Worm (Caenorhabditis elegans): ENCODE results near the gene F14F7.7.

Gene F14F7.7

ce11 chrIII:12998252-12998651 is 32.5 kb upstream of the F14F7.7 start:
- TF ChIP-seq ztf-16 (tag; optimal IDR thresholded peaks at IDR 0.05), result no peak
- no peak for TF ChIP-seq ceh-22 (tag; optimal IDR thresholded peaks at IDR 0.05)
- no peak for TF ChIP-seq sox-2 (GFP tag; IDR thresholded peaks at IDR 0.05)
- no peak for TF ChIP-seq sox-4 (tag; optimal IDR thresholded peaks at IDR 0.05)
- TF ChIP-seq npax-4 (tag; optimal IDR thresholded peaks at IDR 0.05), result no peak
- TF ChIP-seq ets-4 (tag; optimal IDR thresholded peaks at IDR 0.05), result no peak
- TF ChIP-seq unc-86 (tag; optimal IDR thresholded peaks at IDR 0.05), result no peak
- TF ChIP-seq elt-2 (tag; optimal IDR thresholded peaks at IDR 0.05), result no peak
- no peak for TF ChIP-seq nhr-232 (tag; optimal IDR thresholded peaks at IDR 0.05)
- TF ChIP-seq odd-2 (tag; optimal IDR thresholded peaks at IDR 0.05), result no peak
- no peak for TF ChIP-seq pros-1 (tag; optimal IDR thresholded peaks at IDR 0.05)
- TF ChIP-seq ceh-18 (tag; optimal IDR thresholded peaks at IDR 0.05), result no peak
- TF ChIP-seq ceh-24 (tag; optimal IDR thresholded peaks at IDR 0.05), result no peak
- no peak for TF ChIP-seq nhr-11 (tag; optimal IDR thresholded peaks at IDR 0.05)
- no peak for TF ChIP-seq pha-4 (tag; optimal IDR thresholded peaks at IDR 0.05)
- TF ChIP-seq syd-9 (tag; optimal IDR thresholded peaks at IDR 0.05), result no peak

ce11 chrIII:13000457-13000856 is 30.2 kb upstream of the F14F7.7 start, which contains the start of gene ZK1010.8:
Gene ZK1010.8, minus strand, starts transcription at chrIII:13000670.
- TF ChIP-seq lin-11 (tag; optimal IDR thresholded peaks at IDR 0.05), result no peak
- no peak for TF ChIP-seq nhr-232 (tag; optimal IDR thresholded peaks at IDR 0.05)
- no peak for TF ChIP-seq unc-55 (GFP tag; optimal IDR thresholded peaks at IDR 0.05)
- TF ChIP-seq elt-2 (tag; optimal IDR thresholded peaks at IDR 0.05), result no peak
- no peak for TF ChIP-seq ceh-45 (GFP tag; IDR thresholded peaks at IDR 0.05)
- no peak for TF ChIP-seq pax-1 (tag; optimal IDR thresholded peaks at IDR 0.05)
- TF ChIP-seq K02D7.2 (tag; optimal IDR thresholded peaks at IDR 0.05), result no peak
- TF ChIP-seq hlh-30 (tag; optimal IDR thresholded peaks at IDR 0.05; ENCODE audit: insufficient read depth), result no peak
- TF ChIP-seq unc-3 (GFP tag; conservative IDR thresholded peaks at IDR 0.05), result no peak
- no peak for TF ChIP-seq unc-3 (tag; optimal IDR thresholded peaks at IDR 0.05)
- no peak for TF ChIP-seq sdc-2 (tag; optimal IDR thresholded peaks at IDR 0.05)
- no peak for TF ChIP-seq ceh-6 (GFP tag; optimal IDR thresholded peaks at IDR 0.05)

- TF ChIP-seq elt-2 (tag; optimal IDR thresholded peaks at IDR 0.05) (no peak), tbx-7 (tag; optimal IDR thresholded peaks at IDR 0.05) (no peak), ceh-19 (GFP tag; optimal IDR thresholded peaks at IDR 0.05) (no peak), eyg-1 (tag; optimal IDR thresholded peaks at IDR 0.05) (no peak), ama-1 (optimal IDR thresholded peaks at IDR 0.05) (no peak), ceh-14 (tag; optimal IDR thresholded peaks at IDR 0.05) (peak; percentile 41), ceh-24 (tag; optimal IDR thresholded peaks at IDR 0.05) (no peak), hlh-15 (tag; optimal IDR thresholded peaks at IDR 0.05) (no peak), sox-4 (tag; optimal IDR thresholded peaks at IDR 0.05) (no peak), lim-6 (tag; optimal IDR thresholded peaks at IDR 0.05) (no peak), hlh-6 (tag; optimal IDR thresholded peaks at IDR 0.05) (no peak), Y22D7AL.16 (tag; optimal IDR thresholded peaks at IDR 0.05) (no peak), pha-2 (tag; optimal IDR thresholded peaks at IDR 0.05) (no peak), pax-1 (tag; optimal IDR thresholded peaks at IDR 0.05) (peak; percentile 55), ets-4 (tag; optimal IDR thresholded peaks at IDR 0.05) (no peak), hlh-30 (tag; optimal IDR thresholded peaks at IDR 0.05; ENCODE audit: insufficient read depth) (no peak), ceh-45 (GFP tag; IDR thresholded peaks at IDR 0.05) (no peak), ahr-1 (tag; optimal IDR thresholded peaks at IDR 0.05) (no peak), ceh-6 (GFP tag; optimal IDR thresholded peaks at IDR 0.05) (no peak), pat-9 (tag; optimal IDR thresholded peaks at IDR 0.05) (no peak), K02D7.2 (tag; optimal IDR thresholded peaks at IDR 0.05) (no peak), elt-4 (tag; optimal IDR thresholded peaks at IDR 0.05) (no peak), fkh-10 (GFP tag; optimal IDR thresholded peaks at IDR 0.05) (no peak), syd-9 (tag; optimal IDR thresholded peaks at IDR 0.05) (no peak), ceh-22 (tag; optimal IDR thresholded peaks at IDR 0.05) (no peak), K09A11.1 (tag; optimal IDR thresholded peaks at IDR 0.05; ENCODE audit: insufficient read depth) (no peak), F13H6.1 (tag; optimal IDR thresholded peaks at IDR 0.05) (no peak), ceh-18 (tag; optimal IDR thresholded peaks at IDR 0.05) (peak; percentile 23), fkh-6 (tag; optimal IDR thresholded peaks at IDR 0.05) (no peak), unc-86 (tag; optimal IDR thresholded peaks at IDR 0.05) (no peak), nhr-232 (tag; optimal IDR thresholded peaks at IDR 0.05) (no peak), unc-42 (tag; optimal IDR thresholded peaks at IDR 0.05) (peak; percentile 59), nfya-1 (tag; optimal IDR thresholded peaks at IDR 0.05) (peak; percentile 65), ceh-48 (tag; optimal IDR thresholded peaks at IDR 0.05) (no peak), ttx-3 (tag; optimal IDR thresholded peaks at IDR 0.05) (no peak), pag-3 (tag; optimal IDR thresholded peaks at IDR 0.05; ENCODE audit: borderline replicate concordance) (no peak), mec-3 (tag; optimal IDR thresholded peaks at IDR 0.05; ENCODE audit: borderline replicate concordance) (no peak)
Measured at ce11 chrIII:13002098-13002497, 28.6 kb upstream of the F14F7.7 start, which contains the start of gene ZK1010.10. Gene ZK1010.10, plus strand, starts transcription at chrIII:13002383.

All from whole organism, late embryonic.